Worm (Caenorhabditis elegans) whole organism, L4 larva: ENCODE results near the gene C39E6.2.

Experiments
- R02D3.7 ChIP-seq: fragments of 150-350 bp; sonication (generic microtip); optimal IDR thresholded peaks from 3 replicates; lab custom pipeline; 2014; ENCODE audit warnings: missing biosample characterization, missing genetic modification characterization
- Y105C5A.15 ChIP-seq: fragments of 200-800 bp; sonication (Bioruptor generic); IDR thresholded peaks from 2 replicates; pipeline ENCODE4 v1.3.6; 2022; ENCODE audit warnings: missing genetic modification characterization, missing compliant biosample characterization
- madf-5 ChIP-seq, 2 experiments: fragments of 200-800 bp; sonication (Bioruptor generic); IDR thresholded peaks; 2 replicates each; pipeline ENCODE4 v1.3.6; 2022; ENCODE audit warnings: missing compliant biosample characterization in 2 of 2, missing genetic modification characterization in 2 of 2
- mxl-2 ChIP-seq: fragments of 200-800 bp; sonication (Bioruptor generic); conservative IDR thresholded peaks from 2 replicates; pipeline ENCODE4 v1.3.6; 2022; ENCODE audit warnings: missing genetic modification reagents, missing genetic modification characterization, missing compliant biosample characterization
- unc-39 ChIP-seq: sonication (generic microtip); optimal IDR thresholded peaks from 2 replicates; lab custom pipeline; 2017; ENCODE audit warnings: missing biosample characterization, missing genetic modification characterization
- unc-62 ChIP-seq, 3 experiments: fragments of 150-350 bp in 1 of 3; sonication (generic microtip); optimal IDR thresholded peaks in 2 of 3; peaks in 1 of 3; 1 replicate in 1 of 3; 2 replicates in 2 of 3; lab custom pipeline; 2014 to 2017; ENCODE audit warnings: missing biosample characterization in 3 of 3, missing genetic modification characterization in 3 of 3, missing genetic modification reagents in 3 of 3, missing genotype in 1 of 3
- ztf-11 ChIP-seq: fragments of 150-350 bp; optimal IDR thresholded peaks from 2 replicates; lab custom pipeline; 2014; ENCODE audit warnings: missing biosample characterization, missing genetic modification characterization

DNA sequence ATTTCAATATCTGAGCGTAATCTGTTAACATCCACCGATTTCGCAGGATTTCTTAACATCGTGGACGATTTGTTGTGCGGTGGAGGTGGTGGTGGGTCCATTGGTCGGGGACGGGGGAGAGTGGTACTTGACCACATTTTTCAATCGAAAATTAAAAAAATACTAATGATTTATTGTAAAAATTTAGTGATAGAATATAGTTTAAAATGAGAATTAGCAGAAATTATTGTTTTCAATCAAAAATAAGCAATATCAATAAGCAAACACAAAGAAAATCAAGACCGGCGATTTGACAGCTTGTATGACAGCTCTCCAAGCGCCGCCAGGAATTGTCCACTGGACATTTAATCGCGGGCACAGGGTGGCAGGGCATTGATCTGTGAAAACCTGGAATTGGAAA is 27.3 kb upstream of the C39E6.2 start, which contains the start of gene hum-10:
- TF ChIP-seq mxl-2 (GFP tag; lab: Robert Waterston, UW) (no peak), unc-62 (GFP tag; optimal IDR thresholded peaks at IDR 0.05 in 1 of 2; lab: Kevin White, UChicago) (no peak), unc-62 (tag; optimal IDR thresholded peaks at IDR 0.05; lab: Kevin White, UChicago) (no peak), madf-5 (GFP tag; IDR thresholded peaks at IDR 0.05; lab: Robert Waterston, UW) (no peak), ztf-11 (tag; lab: Kevin White, UChicago) (no peak), unc-39 (tag; lab: Kevin White, UChicago) (no peak), Y105C5A.15 (no peak), R02D3.7 (no peak)
